Worm (Caenorhabditis elegans) whole organism, mixed stage, embryonic: ENCODE measurements around the gene aly-3.

Experiments
- lin-13 ChIP-seq: fragments of 150-350 bp; optimal IDR thresholded peaks from 2 replicates; lab custom pipeline; 2014; ENCODE audit warnings: missing biosample characterization, missing genetic modification characterization
- mab-5 ChIP-seq: fragments of 150-350 bp; optimal IDR thresholded peaks from 2 replicates; lab custom pipeline; 2014; ENCODE audit warnings: missing biosample characterization, missing genetic modification characterization
- nhr-12 ChIP-seq: fragments of 150-350 bp; optimal IDR thresholded peaks from 2 replicates; lab custom pipeline; 2014; ENCODE audit warnings: missing biosample characterization, missing genetic modification characterization
- nhr-237 ChIP-seq: fragments of 150-350 bp; optimal IDR thresholded peaks from 2 replicates; lab custom pipeline; 2014; ENCODE audit warnings: missing biosample characterization, missing genetic modification characterization
- sptf-1 ChIP-seq: sonication (generic microtip); optimal IDR thresholded peaks from 2 replicates; lab custom pipeline; 2017; ENCODE audit warnings: mild to moderate bottlenecking, missing genetic modification characterization, moderate library complexity, missing compliant biosample characterization
- unc-62 ChIP-seq: fragments of 150-350 bp; optimal IDR thresholded peaks from 2 replicates; lab custom pipeline; 2014; ENCODE audit warnings: missing biosample characterization, missing genetic modification reagents, missing genetic modification characterization
- zip-8 ChIP-seq: fragments of 150-350 bp; optimal IDR thresholded peaks from 2 replicates; lab custom pipeline; 2014; ENCODE audit warnings: missing biosample characterization, missing genetic modification characterization

DNA sequence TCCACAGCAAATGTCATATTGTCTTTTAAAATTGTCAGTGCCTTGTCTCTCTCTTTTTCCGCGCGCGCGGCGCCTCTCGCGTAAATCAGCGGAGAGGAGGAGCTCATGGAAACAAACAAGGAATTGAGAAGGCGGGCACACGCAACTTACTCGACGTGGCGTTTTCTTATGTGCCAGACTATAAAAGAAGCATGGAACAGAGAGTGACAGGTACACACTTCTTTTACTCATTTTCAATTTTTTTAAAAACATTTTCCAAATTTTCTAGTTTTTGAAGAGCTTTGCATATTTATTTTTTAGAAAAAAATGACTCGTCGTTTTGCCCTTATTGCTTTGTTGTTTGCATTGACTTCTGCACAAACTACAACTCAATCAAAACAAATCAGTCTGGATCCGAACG, 44.9 kb downstream of the aly-3 start, which contains the start of gene F20B10.3:
- TF ChIP-seq sptf-1 (tag; lab: Kevin White, UChicago) (no peak), zip-8 (tag; lab: Kevin White, UChicago) (no peak), nhr-237 (tag; lab: Kevin White, UChicago) (no peak), mab-5 (tag; lab: Kevin White, UChicago) (no peak), unc-62 (GFP tag; lab: Kevin White, UChicago) (no peak), nhr-12 (no peak), lin-13 (tag; lab: Kevin White, UChicago) (no peak)
